Worm (Caenorhabditis elegans) whole organism, young adult: ENCODE measurements around the gene W07G1.1.

Source experiments
- B0261.1 ChIP-seq: sonication (generic microtip); optimal IDR thresholded peaks from 2 replicates; lab custom pipeline; 2016; ENCODE audit warnings: mild to moderate bottlenecking, missing genetic modification characterization, moderate library complexity, missing compliant biosample characterization
- C17E4.6 ChIP-seq: fragments of 200-800 bp; sonication (Bioruptor generic); IDR thresholded peaks from 2 replicates; pipeline ENCODE4 v1.3.6; 2022; ENCODE audit warnings: missing genetic modification reagents, missing genetic modification characterization, missing compliant biosample characterization
- F10E7.11 ChIP-seq: sonication (generic microtip); optimal IDR thresholded peaks from 2 replicates; lab custom pipeline; 2017; ENCODE audit warnings: mild to moderate bottlenecking, missing genetic modification characterization, moderate library complexity, missing compliant biosample characterization
- F22D6.2 ChIP-seq: sonication (generic microtip); optimal IDR thresholded peaks from 2 replicates; lab custom pipeline; 2016; ENCODE audit warnings: mild to moderate bottlenecking, missing genetic modification characterization, missing compliant biosample characterization
- F49E8.2 ChIP-seq: sonication (generic microtip); optimal IDR thresholded peaks from 3 replicates; lab custom pipeline; 2017; ENCODE audit warnings: missing genetic modification characterization, mild to moderate bottlenecking, missing compliant biosample characterization, antibody characterized with exemption, moderate library complexity; ENCODE audit not compliant: insufficient read depth
- T07F8.4 ChIP-seq: sonication (generic microtip); optimal IDR thresholded peaks from 2 replicates; lab custom pipeline; 2016; ENCODE audit warnings: mild to moderate bottlenecking, missing genetic modification characterization, moderate library complexity, missing compliant biosample characterization
- Y67H2A.10 ChIP-seq: fragments of 200-800 bp; sonication (Bioruptor generic); conservative IDR thresholded peaks from 2 replicates; pipeline ENCODE4 v1.3.6; 2022; ENCODE audit warnings: missing genetic modification reagents, missing genetic modification characterization, missing compliant biosample characterization
- aptf-3 ChIP-seq: fragments of 200-800 bp; sonication (Bioruptor generic); IDR thresholded peaks from 2 replicates; pipeline ENCODE4 v1.3.6; 2022; ENCODE audit warnings: missing genetic modification characterization, missing compliant biosample characterization
- bed-2 ChIP-seq: fragments of 200-800 bp; sonication (Bioruptor generic); IDR thresholded peaks from 2 replicates; pipeline ENCODE4 v1.3.6; 2022; ENCODE audit warnings: missing genetic modification reagents, missing genetic modification characterization, missing compliant biosample characterization
- ccch-3 ChIP-seq: fragments of 200-800 bp; sonication (Bioruptor generic); optimal IDR thresholded peaks from 2 replicates; lab custom pipeline; 2018; ENCODE audit warnings: mild to moderate bottlenecking, missing genetic modification characterization, missing compliant biosample characterization
- cebp-2 ChIP-seq: fragments of 200-800 bp; sonication (Bioruptor generic); IDR thresholded peaks from 2 replicates; pipeline ENCODE4 v1.3.6; 2022; ENCODE audit warnings: missing genetic modification characterization, missing compliant biosample characterization
- ceh-58 ChIP-seq: fragments of 200-800 bp; sonication (Bioruptor generic); IDR thresholded peaks from 2 replicates; pipeline ENCODE4 v1.3.6; 2022; ENCODE audit warnings: missing genetic modification characterization, missing compliant biosample characterization
- dpl-1 ChIP-seq: fragments of 150-350 bp; optimal IDR thresholded peaks from 2 replicates; lab custom pipeline; 2014; ENCODE audit warnings: missing biosample characterization, missing genetic modification reagents, missing genetic modification characterization
- efl-1 ChIP-seq: fragments of 150-350 bp; optimal IDR thresholded peaks from 2 replicates; lab custom pipeline; 2014; ENCODE audit warnings: missing biosample characterization, missing genetic modification reagents, missing genetic modification characterization
- egl-44 ChIP-seq: fragments of 200-800 bp; sonication (Bioruptor generic); IDR thresholded peaks from 2 replicates; pipeline ENCODE4 v1.3.6; 2022; ENCODE audit warnings: missing genetic modification reagents, missing genetic modification characterization, missing compliant biosample characterization
- egrh-3 ChIP-seq: fragments of 200-800 bp; sonication (Bioruptor generic); IDR thresholded peaks from 2 replicates; pipeline ENCODE4 v1.3.6; 2022; ENCODE audit warnings: missing genetic modification reagents, missing genetic modification characterization, missing compliant biosample characterization
- ekl-4 ChIP-seq: fragments of 200-800 bp; sonication (Bioruptor generic); IDR thresholded peaks from 2 replicates; pipeline ENCODE4 v1.3.6; 2022; ENCODE audit warnings: missing genetic modification reagents, missing genetic modification characterization, missing compliant biosample characterization
- gei-17 ChIP-seq: fragments of 200-800 bp; sonication (Bioruptor generic); optimal IDR thresholded peaks from 2 replicates; lab custom pipeline; 2018; ENCODE audit warnings: mild to moderate bottlenecking, missing genetic modification characterization, missing compliant biosample characterization
- hmg-20 ChIP-seq: fragments of 200-800 bp; sonication (Bioruptor generic); IDR thresholded peaks from 2 replicates; pipeline ENCODE4 v1.3.6; 2022; ENCODE audit warnings: missing genetic modification reagents, missing genetic modification characterization, missing compliant biosample characterization
- hrde-1 ChIP-seq: sonication (generic microtip); optimal IDR thresholded peaks from 2 replicates; lab custom pipeline; 2016; ENCODE audit warnings: missing genetic modification characterization, mild to moderate bottlenecking, missing compliant biosample characterization, moderate library complexity, missing genotype, missing genetic modification reagents, borderline replicate concordance
- lag-1 ChIP-seq: fragments of 200-800 bp; sonication (Bioruptor generic); IDR thresholded peaks from 2 replicates; pipeline ENCODE4 v1.3.6; 2022; ENCODE audit warnings: missing genetic modification reagents, missing genetic modification characterization, missing compliant biosample characterization
- lin-35 ChIP-seq, 3 experiments: fragments of 150-350 bp in 2 of 3; sonication (generic microtip) in 1 of 3; optimal IDR thresholded peaks; 2 replicates each; lab custom pipeline; 2014 to 2018; ENCODE audit warnings: missing biosample characterization in 3 of 3, missing genetic modification characterization in 3 of 3, missing genetic modification reagents in 3 of 3
- lin-40 ChIP-seq: sonication (generic microtip); optimal IDR thresholded peaks from 2 replicates; lab custom pipeline; 2016; ENCODE audit warnings: missing genetic modification characterization, mild to moderate bottlenecking, missing compliant biosample characterization, missing genotype, missing genetic modification reagents
- lin-54 ChIP-seq: fragments of 200-800 bp; sonication (Bioruptor generic); optimal IDR thresholded peaks from 2 replicates; lab custom pipeline; 2018; ENCODE audit warnings: mild to moderate bottlenecking, missing genetic modification characterization, missing compliant biosample characterization
- lsy-27 ChIP-seq: sonication (generic microtip); optimal IDR thresholded peaks from 2 replicates; lab custom pipeline; 2017; ENCODE audit warnings: missing genetic modification characterization, mild to moderate bottlenecking, missing compliant biosample characterization, antibody characterized with exemption, missing genotype, borderline replicate concordance; ENCODE audit not compliant: insufficient read depth
- madf-6 ChIP-seq: fragments of 200-800 bp; sonication (Bioruptor generic); IDR thresholded peaks from 2 replicates; pipeline ENCODE4 v1.3.6; 2022; ENCODE audit warnings: missing genetic modification reagents, missing genetic modification characterization, missing compliant biosample characterization
- mes-4 ChIP-seq: sonication (generic microtip); optimal IDR thresholded peaks from 2 replicates; lab custom pipeline; 2016; ENCODE audit warnings: missing genotype, missing genetic modification characterization, missing compliant biosample characterization
- nfya-1 ChIP-seq: sonication (generic microtip); optimal IDR thresholded peaks from 2 replicates; lab custom pipeline; 2017; ENCODE audit warnings: antibody characterized with exemption, missing compliant biosample characterization, missing genetic modification characterization, borderline replicate concordance; ENCODE audit not compliant: insufficient read depth
- nfya-2 ChIP-seq: fragments of 200-800 bp; sonication (Bioruptor generic); IDR thresholded peaks from 2 replicates; pipeline ENCODE4 v1.3.6; 2022; ENCODE audit warnings: missing genetic modification reagents, missing genetic modification characterization, missing compliant biosample characterization
- nfyb-1 ChIP-seq: fragments of 200-800 bp; sonication (Bioruptor generic); IDR thresholded peaks from 2 replicates; pipeline ENCODE4 v1.3.6; 2022; ENCODE audit warnings: missing genetic modification reagents, missing genetic modification characterization, missing compliant biosample characterization
- nhr-179 ChIP-seq: sonication (generic microtip); optimal IDR thresholded peaks from 2 replicates; lab custom pipeline; 2016; ENCODE audit warnings: mild to moderate bottlenecking, missing genetic modification characterization, missing compliant biosample characterization
- pbrm-1 ChIP-seq: fragments of 200-800 bp; sonication (Bioruptor generic); IDR thresholded peaks from 2 replicates; pipeline ENCODE4 v1.3.6; 2022; ENCODE audit warnings: missing genetic modification reagents, missing genetic modification characterization, missing compliant biosample characterization
- sea-2 ChIP-seq: fragments of 200-800 bp; sonication (Bioruptor generic); IDR thresholded peaks from 2 replicates; pipeline ENCODE4 v1.3.6; 2022; ENCODE audit warnings: missing genetic modification characterization, missing compliant biosample characterization
- snpc-1.3 ChIP-seq: sonication (generic microtip); optimal IDR thresholded peaks from 2 replicates; lab custom pipeline; 2017; ENCODE audit warnings: missing genetic modification characterization, mild to moderate bottlenecking, missing compliant biosample characterization, antibody characterized with exemption, moderate library complexity, missing genotype, missing genetic modification reagents; ENCODE audit not compliant: insufficient read depth
- snpc-4 ChIP-seq, 5 experiments: fragments of 150-350 bp in 1 of 5; sonication (generic microtip) in 4 of 5; optimal IDR thresholded peaks; 2 replicates each; lab custom pipeline; 2014 to 2018; ENCODE audit warnings: missing genetic modification characterization in 5 of 5, missing biosample characterization in 3 of 5, antibody characterized with exemption in 2 of 5, mild to moderate bottlenecking in 2 of 5, missing compliant biosample characterization in 2 of 5, missing genotype in 2 of 5, moderate library complexity in 2 of 5, missing genetic modification reagents in 1 of 5
- somi-1 ChIP-seq: fragments of 200-800 bp; sonication (Bioruptor generic); optimal IDR thresholded peaks from 2 replicates; lab custom pipeline; 2018; ENCODE audit warnings: mild to moderate bottlenecking, missing genetic modification characterization, missing compliant biosample characterization
- tlf-1 ChIP-seq: fragments of 200-800 bp; sonication (Bioruptor generic); optimal IDR thresholded peaks from 2 replicates; lab custom pipeline; 2018; ENCODE audit warnings: mild to moderate bottlenecking, missing genetic modification characterization, missing compliant biosample characterization
- xnd-1 ChIP-seq: sonication (generic microtip); optimal IDR thresholded peaks from 2 replicates; lab custom pipeline; 2016; ENCODE audit warnings: missing genotype, missing genetic modification reagents, missing genetic modification characterization, missing compliant biosample characterization
- zfh-2 ChIP-seq: fragments of 200-800 bp; sonication (Bioruptor generic); conservative IDR thresholded peaks from 2 replicates; pipeline ENCODE4 v1.3.6; 2022; ENCODE audit warnings: missing genetic modification reagents, missing genetic modification characterization, missing compliant biosample characterization
- ztf-22 ChIP-seq: fragments of 200-800 bp; sonication (Bioruptor generic); optimal IDR thresholded peaks from 2 replicates; lab custom pipeline; 2018; ENCODE audit warnings: mild to moderate bottlenecking, missing genetic modification characterization, moderate library complexity, missing compliant biosample characterization
- ztf-26 ChIP-seq: sonication (generic microtip); optimal IDR thresholded peaks from 2 replicates; lab custom pipeline; 2017; ENCODE audit warnings: missing genetic modification characterization, missing compliant biosample characterization
- ztf-28 ChIP-seq: fragments of 200-800 bp; sonication (Bioruptor generic); IDR thresholded peaks from 2 replicates; pipeline ENCODE4 v1.3.6; 2022; ENCODE audit warnings: missing genetic modification reagents, missing genetic modification characterization, missing compliant biosample characterization

W07G1.1 gene

ce11 chrII:13939531-13939930 lies at the start of gene W07G1.1:
Gene W07G1.1 (minus strand): TSS chrII:13939631.
- TF ChIP-seq Y67H2A.10 (GFP tag; lab: Robert Waterston, UW) (no peak), madf-6 (GFP tag; lab: Robert Waterston, UW) (no peak), egl-44 (no peak), F10E7.11 (no peak), lin-35 (GFP tag; optimal IDR thresholded peaks at IDR 0.05; lab: Kevin White, UChicago) (no peak), somi-1 (no peak), tlf-1 (GFP tag; lab: Kevin White, UChicago) (no peak)

- TF ChIP-seq hmg-20 (no peak), nfya-2 (no peak), nhr-179 (tag; lab: Kevin White, UChicago) (no peak), sea-2 (GFP tag; lab: Robert Waterston, UW) (no peak), lin-40 (tag; lab: Kevin White, UChicago) (no peak)
Observed at ce11 chrII:13984551-13984950, 45.1 kb upstream of the W07G1.1 start, which contains the start of gene sre-47. Gene sre-47 (minus strand): TSS chrII:13984651.

ce11 chrII:13982923-13983322 lies 43.5 kb upstream of the W07G1.1 start, which contains the start of the genes Y39G8B.13 and Y39G8B.10:
Gene Y39G8B.13 (minus strand): TSS chrII:13983047.
Gene Y39G8B.10 (minus strand): TSS chrII:13983115.
- no peak for TF ChIP-seq mes-4 (tag; lab: Kevin White, UChicago)
- no peak for TF ChIP-seq ceh-58 (GFP tag; lab: Robert Waterston, UW)
- TF ChIP-seq nfyb-1 (GFP tag; lab: Robert Waterston, UW): no peak
- TF ChIP-seq ztf-26: no peak
- TF ChIP-seq cebp-2 (GFP tag; lab: Robert Waterston, UW): no peak
- TF ChIP-seq hmg-20: no peak
- no peak for TF ChIP-seq dpl-1 (GFP tag; lab: Kevin White, UChicago)
- no peak for TF ChIP-seq madf-6 (GFP tag; lab: Robert Waterston, UW)
- no peak for TF ChIP-seq B0261.1 (tag; lab: Kevin White, UChicago)
- TF ChIP-seq snpc-4 (GFP tag; optimal IDR thresholded peaks at IDR 0.05; lab: Kevin White, UChicago): no peak
- no peak for TF ChIP-seq snpc-4 (tag; optimal IDR thresholded peaks at IDR 0.05; lab: Kevin White, UChicago)
- TF ChIP-seq C17E4.6 (GFP tag; lab: Robert Waterston, UW): no peak
- no peak for TF ChIP-seq gei-17 (GFP tag; lab: Kevin White, UChicago)
- TF ChIP-seq bed-2: no peak
- no peak for TF ChIP-seq nfya-2
- TF ChIP-seq snpc-1.3 (tag; lab: Kevin White, UChicago): no peak

- no peak for TF ChIP-seq F22D6.2 (tag; lab: Kevin White, UChicago)
- TF ChIP-seq egrh-3 (GFP tag; lab: Robert Waterston, UW): peak; percentile 79
- no peak for TF ChIP-seq lin-54
- TF ChIP-seq zfh-2 (GFP tag; lab: Robert Waterston, UW): peak; percentile 72; the same call in 1 of the 2 replicates
- no peak for TF ChIP-seq ekl-4 (GFP tag; lab: Robert Waterston, UW)
Observed at ce11 chrII:13982247-13982646, 42.8 kb upstream of the W07G1.1 start.

ce11 chrII:13981819-13982218 lies 42.4 kb upstream of the W07G1.1 start:
- TF ChIP-seq ztf-28: no peak
- TF ChIP-seq hrde-1 (tag; lab: Kevin White, UChicago): no peak
- no peak for TF ChIP-seq xnd-1
- TF ChIP-seq aptf-3 (GFP tag; lab: Robert Waterston, UW): no peak
- no peak for TF ChIP-seq B0261.1 (tag; lab: Kevin White, UChicago)
- TF ChIP-seq efl-1 (GFP tag; lab: Kevin White, UChicago): no peak
- TF ChIP-seq pbrm-1 (GFP tag; lab: Robert Waterston, UW): no peak
- TF ChIP-seq ztf-22 (GFP tag; lab: Kevin White, UChicago): no peak
- TF ChIP-seq ccch-3 (GFP tag; lab: Kevin White, UChicago): no peak
- no peak for TF ChIP-seq lsy-27 (tag; lab: Kevin White, UChicago)
- no peak for TF ChIP-seq snpc-4 (GFP tag; optimal IDR thresholded peaks at IDR 0.05; lab: Kevin White, UChicago)
- no peak for TF ChIP-seq snpc-4 (tag; optimal IDR thresholded peaks at IDR 0.05; lab: Kevin White, UChicago)
- no peak for TF ChIP-seq lag-1 (GFP tag; lab: Robert Waterston, UW)
- TF ChIP-seq nfya-1: no peak
- no peak for TF ChIP-seq T07F8.4
- no peak for TF ChIP-seq F49E8.2 (tag; lab: Kevin White, UChicago)
